Fruit fly (Drosophila melanogaster): Measurements from ENCODE around the gene dx.

Gene dx

dm6 chrX:6543569-6544173 is 9.9 kb downstream of the dx start:
- TF ChIP-seq CG14655 (GFP tag; optimal IDR thresholded peaks at IDR 0.05) (peak; percentile 24), CG13204 (GFP tag; optimal IDR thresholded peaks at IDR 0.05) (peak; percentile 13), CG8159 (tag; optimal IDR thresholded peaks at IDR 0.05) (peak; percentile 22), Snoo (tag; optimal IDR thresholded peaks at IDR 0.05) (peak; percentile 12), CG12605 (GFP tag; IDR thresholded peaks at IDR 0.05) (no peak)

dm6 chrX:6545862-6546270 is 12.1 kb downstream of the dx start:
- no peak for TF ChIP-seq CG15710 (tag; optimal IDR thresholded peaks at IDR 0.05)
- TF ChIP-seq CG13204 (GFP tag; optimal IDR thresholded peaks at IDR 0.05) = peak; percentile 18
- TF ChIP-seq EcR (GFP tag; optimal IDR thresholded peaks at IDR 0.05) = no peak
- peak; percentile 23; the same call in 1 of the 2 replicates for TF ChIP-seq CG12605 (GFP tag; IDR thresholded peaks at IDR 0.05)
- TF ChIP-seq Ets98B (GFP tag; IDR thresholded peaks at IDR 0.05) = 0 out of 2 replicates have a peak, but pooled peaks have one; percentile 36

dm6 chrX:6546970-6547369 is 13.2 kb downstream of the dx start:
- TF ChIP-seq Pif1B (GFP tag; optimal IDR thresholded peaks at IDR 0.05) (no peak), CG8159 (tag; optimal IDR thresholded peaks at IDR 0.05) (no peak), Snoo (tag; optimal IDR thresholded peaks at IDR 0.05) (no peak), CG32121 (GFP tag; IDR thresholded peaks at IDR 0.05) (no peak), CG12605 (GFP tag; IDR thresholded peaks at IDR 0.05) (no peak), rn (GFP tag; IDR thresholded peaks at IDR 0.05) (no peak), CG10348 (GFP tag; IDR thresholded peaks at IDR 0.05) (no peak), CG4496 (GFP tag; IDR thresholded peaks at IDR 0.05) (no peak), CG8301 (tag; optimal IDR thresholded peaks at IDR 0.05) (no peak), CG9948 (tag; optimal IDR thresholded peaks at IDR 0.05) (no peak), CG13204 (GFP tag; optimal IDR thresholded peaks at IDR 0.05) (no peak), CG14655 (GFP tag; optimal IDR thresholded peaks at IDR 0.05) (no peak)

dm6 chrX:6549428-6550117 is 15.8 kb downstream of the dx start:
- TF ChIP-seq rn (GFP tag; IDR thresholded peaks at IDR 0.05) = peak; percentile 93
- TF ChIP-seq CG9948 (tag; optimal IDR thresholded peaks at IDR 0.05) = peak; percentile 94
- peak; percentile 98 for TF ChIP-seq CG8301 (tag; optimal IDR thresholded peaks at IDR 0.05)
- TF ChIP-seq CG13204 (GFP tag; optimal IDR thresholded peaks at IDR 0.05) = peak; percentile 84
- peak; percentile 90 for TF ChIP-seq CG10348 (GFP tag; IDR thresholded peaks at IDR 0.05)
- TF ChIP-seq D1 (tag; optimal IDR thresholded peaks at IDR 0.05) = peak; percentile 84
- peak; percentile 47 for TF ChIP-seq EcR (GFP tag; optimal IDR thresholded peaks at IDR 0.05)
- peak; percentile 94 for TF ChIP-seq CG15710 (tag; optimal IDR thresholded peaks at IDR 0.05)
- TF ChIP-seq CG14655 (GFP tag; optimal IDR thresholded peaks at IDR 0.05) = peak; percentile 98
- peak; percentile 99 for TF ChIP-seq CG4496 (GFP tag; IDR thresholded peaks at IDR 0.05)
- peak; percentile 99 for TF ChIP-seq fd96Ca (GFP tag; IDR thresholded peaks at IDR 0.05)
- peak; percentile 97 for TF ChIP-seq Pif1B (GFP tag; optimal IDR thresholded peaks at IDR 0.05)
- peak; percentile 97 for TF ChIP-seq CG12605 (GFP tag; IDR thresholded peaks at IDR 0.05)
- peak; percentile 94 for TF ChIP-seq gl (tag; optimal IDR thresholded peaks at IDR 0.05)
- TF ChIP-seq CG8159 (tag; optimal IDR thresholded peaks at IDR 0.05) = peak; percentile 93
- TF ChIP-seq CG17806 (tag; optimal IDR thresholded peaks at IDR 0.05) = peak; percentile 96
- TF ChIP-seq CG32121 (GFP tag; IDR thresholded peaks at IDR 0.05) = peak; percentile 97
- peak; percentile 96 for TF ChIP-seq Pif1A (GFP tag; optimal IDR thresholded peaks at IDR 0.05)
- peak; percentile 94 for TF ChIP-seq Snoo (tag; optimal IDR thresholded peaks at IDR 0.05)
- TF ChIP-seq CG34367 (tag; optimal IDR thresholded peaks at IDR 0.05) = peak; percentile 94
- peak; percentile 97 for TF ChIP-seq Ets98B (GFP tag; IDR thresholded peaks at IDR 0.05)

dm6 chrX:6550118-6550502 is 16.3 kb downstream of the dx start:
- TF ChIP-seq CG34367 (tag; optimal IDR thresholded peaks at IDR 0.05) (no peak), Ets98B (GFP tag; IDR thresholded peaks at IDR 0.05) (no peak), gl (tag; optimal IDR thresholded peaks at IDR 0.05) (no peak), Snoo (tag; optimal IDR thresholded peaks at IDR 0.05) (no peak), CG13204 (GFP tag; optimal IDR thresholded peaks at IDR 0.05) (no peak), CG14655 (GFP tag; optimal IDR thresholded peaks at IDR 0.05) (no peak), rn (GFP tag; IDR thresholded peaks at IDR 0.05) (no peak), CG9948 (tag; optimal IDR thresholded peaks at IDR 0.05) (no peak), Pif1A (GFP tag; optimal IDR thresholded peaks at IDR 0.05) (no peak), CG17806 (tag; optimal IDR thresholded peaks at IDR 0.05) (no peak), CG12605 (GFP tag; IDR thresholded peaks at IDR 0.05) (no peak), CG10348 (GFP tag; IDR thresholded peaks at IDR 0.05) (no peak), D1 (tag; optimal IDR thresholded peaks at IDR 0.05) (no peak), CG8301 (tag; optimal IDR thresholded peaks at IDR 0.05) (no peak), CG4496 (GFP tag; IDR thresholded peaks at IDR 0.05) (no peak)

- TF ChIP-seq EcR (GFP tag; optimal IDR thresholded peaks at IDR 0.05) = peak; percentile 74
- no peak for TF ChIP-seq Pif1A (GFP tag; optimal IDR thresholded peaks at IDR 0.05)
Measured at dm6 chrX:6551464-6551863, 17.7 kb downstream of the dx start.

Measured in whole organism, pupa.